Worm (Caenorhabditis elegans) whole organism, early embryonic: ENCODE measurements around the gene F49E11.7.

Experiments used
- B0310.2 ChIP-seq: sonication (generic microtip); optimal IDR thresholded peaks from 2 replicates; lab custom pipeline; 2016; ENCODE audit warnings: mild to moderate bottlenecking, missing genetic modification characterization, missing compliant biosample characterization
- F13C5.2 ChIP-seq: sonication (generic microtip); optimal IDR thresholded peaks from 2 replicates; lab custom pipeline; 2017; ENCODE audit warnings: mild to moderate bottlenecking, missing genetic modification characterization, inconsistent platforms, missing compliant biosample characterization
- aly-1 ChIP-seq: sonication (generic microtip); optimal IDR thresholded peaks from 2 replicates; lab custom pipeline; 2016; ENCODE audit warnings: missing genetic modification characterization, missing compliant biosample characterization
- ama-1 ChIP-seq: fragments of 150-350 bp; optimal IDR thresholded peaks from 2 replicates; lab custom pipeline; 2014
- ceh-13 ChIP-seq: fragments of 200-800 bp; sonication (Bioruptor generic); optimal IDR thresholded peaks from 2 replicates; lab custom pipeline; 2018; ENCODE audit warnings: mild to moderate bottlenecking, missing genetic modification characterization, missing compliant biosample characterization
- ceh-36 ChIP-seq: sonication (generic microtip); optimal IDR thresholded peaks from 2 replicates; lab custom pipeline; 2016; ENCODE audit warnings: missing genetic modification characterization, inconsistent platforms, missing compliant biosample characterization
- ets-7 ChIP-seq: sonication (generic microtip); optimal IDR thresholded peaks from 2 replicates; lab custom pipeline; 2016; ENCODE audit warnings: missing genotype, missing genetic modification characterization, missing compliant biosample characterization
- flt-1 ChIP-seq: fragments of 200-800 bp; sonication (Bioruptor generic); IDR thresholded peaks from 2 replicates; pipeline ENCODE4 v1.3.6; 2022; ENCODE audit warnings: missing genetic modification characterization, missing compliant biosample characterization
- hmbx-1 ChIP-seq: sonication (generic microtip); optimal IDR thresholded peaks from 2 replicates; lab custom pipeline; 2016; ENCODE audit warnings: mild to moderate bottlenecking, missing genetic modification characterization, missing compliant biosample characterization
- hmg-4 ChIP-seq: fragments of 200-800 bp; sonication (Bioruptor generic); optimal IDR thresholded peaks from 2 replicates; lab custom pipeline; 2018; ENCODE audit warnings: mild to moderate bottlenecking, missing genetic modification characterization, missing compliant biosample characterization
- hnd-1 ChIP-seq: sonication (generic microtip); optimal IDR thresholded peaks from 2 replicates; lab custom pipeline; 2016; ENCODE audit warnings: missing genetic modification characterization, missing compliant biosample characterization
- pes-1 ChIP-seq: fragments of 200-800 bp; sonication (Bioruptor generic); IDR thresholded peaks from 2 replicates; pipeline ENCODE4 v1.3.6; 2022; ENCODE audit warnings: missing genetic modification reagents, missing genetic modification characterization, missing compliant biosample characterization
- scrt-1 ChIP-seq: fragments of 200-800 bp; sonication (Bioruptor generic); IDR thresholded peaks from 2 replicates; pipeline ENCODE4 v1.3.6; 2022; ENCODE audit warnings: missing genetic modification characterization, missing compliant biosample characterization
- sea-1 ChIP-seq: fragments of 200-800 bp; sonication (Bioruptor generic); conservative IDR thresholded peaks from 2 replicates; pipeline ENCODE4 v1.3.6; 2022; ENCODE audit warnings: missing genetic modification characterization, missing compliant biosample characterization
- tbx-11 ChIP-seq: fragments of 200-800 bp; sonication (Bioruptor generic); IDR thresholded peaks from 2 replicates; pipeline ENCODE4 v1.3.6; 2022; ENCODE audit warnings: missing genetic modification characterization, missing compliant biosample characterization
- tbx-37 ChIP-seq: fragments of 200-800 bp; sonication (Bioruptor generic); conservative IDR thresholded peaks from 2 replicates; pipeline ENCODE4 v1.3.6; 2022; ENCODE audit warnings: missing genetic modification reagents, missing genetic modification characterization, missing compliant biosample characterization
- tra-4 ChIP-seq: sonication (generic microtip); optimal IDR thresholded peaks from 2 replicates; lab custom pipeline; 2017; ENCODE audit warnings: missing genetic modification characterization, missing compliant biosample characterization

F49E11.7 gene

DNA sequence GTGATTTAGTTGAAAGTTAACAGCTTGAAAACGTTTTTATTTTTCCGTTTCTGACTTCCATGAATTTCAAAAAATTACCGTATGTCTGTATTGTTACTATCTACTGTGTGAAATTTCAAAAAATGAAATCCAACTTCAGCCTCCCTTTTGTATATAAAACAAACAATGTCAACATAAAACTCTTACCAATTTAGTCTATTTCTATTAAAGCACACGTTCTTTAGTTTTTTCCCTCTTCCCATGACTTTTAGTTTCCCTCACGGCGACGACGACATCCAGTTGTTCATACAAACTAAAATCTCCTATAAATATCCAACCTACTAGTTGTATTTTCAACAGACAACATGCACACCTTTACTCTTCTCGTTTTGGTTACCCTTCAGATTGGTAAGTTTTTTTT is 6.6 kb downstream of the F49E11.7 start, which contains the start of gene scl-3:
TSS of gene scl-3 (plus strand) at position 301 of the 400 bp plus-strand sequence.
- TF ChIP-seq B0310.2 (tag; lab: Kevin White, UChicago) (no peak), sea-1 (GFP tag; lab: Robert Waterston, UW) (no peak), tra-4 (no peak), hmg-4 (GFP tag; lab: Kevin White, UChicago) (no peak), hmbx-1 (tag; lab: Kevin White, UChicago) (no peak), F13C5.2 (tag; lab: Kevin White, UChicago) (no peak), aly-1 (tag; lab: Kevin White, UChicago) (no peak)

DNA sequence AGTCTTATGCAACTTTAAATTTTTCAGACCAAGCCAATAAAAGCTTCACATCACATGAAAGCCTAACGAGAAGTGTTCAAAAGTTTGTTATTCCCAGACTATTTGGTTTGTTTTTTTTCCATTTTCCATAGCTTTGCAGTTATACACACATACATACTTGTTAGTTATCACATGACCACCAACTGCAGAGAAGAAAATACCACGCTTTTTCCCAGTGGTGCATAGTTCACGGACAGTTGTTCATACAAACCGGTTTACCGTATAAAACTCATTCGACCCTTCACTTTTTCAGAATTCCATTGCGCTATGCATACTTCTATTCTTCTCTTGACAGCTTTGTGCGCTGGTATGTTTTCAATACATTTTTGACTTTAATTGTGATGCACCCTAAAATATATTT is 11.0 kb downstream of the F49E11.7 start, which contains the start of gene scl-5:
TSS of gene scl-5 (plus strand) at position 301 of the 400 bp plus-strand sequence.
- TF ChIP-seq hnd-1 (tag; lab: Kevin White, UChicago) (no peak), tbx-11 (no peak), tbx-37 (no peak), tra-4 (no peak), ceh-13 (GFP tag; lab: Kevin White, UChicago) (no peak), ets-7 (tag; lab: Kevin White, UChicago) (no peak)

DNA sequence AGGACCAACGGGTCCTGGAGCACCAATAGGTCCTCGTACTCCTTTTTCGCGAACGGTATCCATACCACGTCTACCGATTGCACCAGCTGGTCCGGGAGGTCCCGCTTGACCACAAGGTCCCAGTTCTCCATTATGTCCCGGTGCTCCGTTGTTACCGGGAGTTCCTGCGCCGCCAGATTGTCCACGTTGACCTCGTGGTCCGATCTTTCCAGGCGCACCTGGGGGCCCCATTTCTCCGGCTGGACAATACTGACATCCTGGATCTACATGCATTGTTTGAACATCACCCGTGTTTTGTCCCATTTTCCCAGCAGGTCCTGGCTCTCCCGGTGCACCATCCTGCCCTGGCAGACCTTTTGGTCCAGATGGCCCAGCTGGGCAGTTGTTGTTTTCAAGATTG is 13.4 kb downstream of the F49E11.7 start:
- TF ChIP-seq hnd-1 (tag; lab: Kevin White, UChicago) (no peak), ama-1 (lab: Kevin White, UChicago) (no peak), flt-1 (no peak), tbx-11 (no peak), sea-1 (GFP tag; lab: Robert Waterston, UW) (0 out of 2 replicates have a peak, but pooled peaks have one; percentile 37), hmbx-1 (tag; lab: Kevin White, UChicago) (no peak), scrt-1 (GFP tag; lab: Robert Waterston, UW) (no peak), tra-4 (no peak)

DNA sequence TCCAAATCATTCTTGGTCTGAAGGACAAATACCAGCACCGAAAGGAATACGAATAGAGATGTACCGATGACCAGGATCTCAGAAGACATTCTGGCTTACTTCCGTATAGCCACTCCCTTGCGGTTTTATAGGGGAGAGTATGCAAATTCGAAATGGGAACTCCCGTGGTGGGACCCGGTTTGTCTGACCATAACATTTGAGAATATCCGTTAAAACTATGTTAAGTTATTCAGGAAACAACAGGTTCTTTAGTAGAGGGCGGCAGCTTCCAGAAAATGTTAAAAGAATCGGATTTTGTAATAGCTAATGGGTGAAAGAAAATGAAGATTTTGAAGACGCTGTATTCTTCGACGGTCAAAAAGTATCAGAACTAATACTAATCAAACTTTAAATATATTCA is 14.5 kb downstream of the F49E11.7 start, which contains the start of gene col-131:
TSS of gene col-131 (minus strand) at position 101 of the 400 bp plus-strand sequence.
- TF ChIP-seq sea-1 (GFP tag; lab: Robert Waterston, UW) (no peak), F13C5.2 (tag; lab: Kevin White, UChicago) (no peak), scrt-1 (GFP tag; lab: Robert Waterston, UW) (no peak), aly-1 (tag; lab: Kevin White, UChicago) (no peak), pes-1 (GFP tag; lab: Robert Waterston, UW) (no peak), tbx-37 (no peak), hmbx-1 (tag; lab: Kevin White, UChicago) (no peak), hmg-4 (GFP tag; lab: Kevin White, UChicago) (no peak), tbx-11 (no peak), tra-4 (no peak), hnd-1 (tag; lab: Kevin White, UChicago) (no peak), ama-1 (lab: Kevin White, UChicago) (no peak), ceh-36 (tag; lab: Kevin White, UChicago) (no peak), ets-7 (tag; lab: Kevin White, UChicago) (no peak), flt-1 (no peak), B0310.2 (tag; lab: Kevin White, UChicago) (no peak), ceh-13 (GFP tag; lab: Kevin White, UChicago) (no peak)

DNA sequence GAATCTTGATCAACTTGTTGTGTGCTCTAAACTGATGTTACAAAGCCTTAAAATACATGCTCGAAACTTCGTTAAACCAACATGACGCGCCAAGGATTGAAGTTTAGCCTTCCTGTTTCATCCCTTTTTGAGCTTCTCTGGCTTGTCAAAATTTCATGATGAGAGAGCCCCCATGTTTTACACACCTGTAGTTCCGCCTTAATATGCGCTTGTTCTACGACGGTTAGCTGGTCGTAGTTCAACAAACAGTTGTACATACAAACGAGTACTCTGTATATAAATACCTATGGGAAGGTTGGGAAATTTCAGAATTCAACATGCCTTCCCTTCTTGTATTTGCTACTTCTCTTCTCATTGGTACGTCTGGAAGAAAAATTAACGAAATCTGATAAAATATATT is 15.8 kb downstream of the F49E11.7 start, which contains the start of gene scl-6:
TSS of gene scl-6 (plus strand) at position 301 of the 400 bp plus-strand sequence.
- no peak for TF ChIP-seq hnd-1 (tag; lab: Kevin White, UChicago)
- TF ChIP-seq hmbx-1 (tag; lab: Kevin White, UChicago), result no peak
- no peak for TF ChIP-seq ama-1 (lab: Kevin White, UChicago)
- TF ChIP-seq flt-1, result no peak
- no peak for TF ChIP-seq scrt-1 (GFP tag; lab: Robert Waterston, UW)
- TF ChIP-seq F13C5.2 (tag; lab: Kevin White, UChicago), result no peak
- TF ChIP-seq ceh-13 (GFP tag; lab: Kevin White, UChicago), result no peak
- no peak for TF ChIP-seq aly-1 (tag; lab: Kevin White, UChicago)
- TF ChIP-seq B0310.2 (tag; lab: Kevin White, UChicago), result no peak
- TF ChIP-seq tra-4, result no peak
- no peak for TF ChIP-seq hmg-4 (GFP tag; lab: Kevin White, UChicago)
- TF ChIP-seq ceh-36 (tag; lab: Kevin White, UChicago), result no peak
- no peak for TF ChIP-seq ets-7 (tag; lab: Kevin White, UChicago)
- no peak for TF ChIP-seq sea-1 (GFP tag; lab: Robert Waterston, UW)
- no peak for TF ChIP-seq tbx-37

DNA sequence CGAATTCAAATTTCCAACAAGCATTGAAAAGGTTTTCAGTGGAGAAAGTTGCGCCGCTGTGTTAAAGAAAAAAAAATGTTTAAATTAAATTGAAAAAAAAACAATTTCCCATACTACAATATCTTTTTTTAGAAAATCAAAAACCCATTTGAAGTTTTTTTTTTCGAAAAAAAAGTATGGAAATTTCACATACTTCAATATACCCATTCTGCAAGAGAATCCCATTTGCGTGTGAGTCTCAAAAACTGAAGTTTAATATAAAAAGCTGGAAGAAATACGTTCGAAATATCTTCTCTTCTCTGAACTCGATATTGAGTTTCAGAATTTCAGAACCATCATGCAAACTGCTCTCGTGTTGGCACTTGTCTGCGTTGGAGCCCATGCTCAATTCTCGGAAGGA is 17.5 kb downstream of the F49E11.7 start, which contains the start of gene scl-7:
TSS of gene scl-7 (plus strand) at position 301 of the 400 bp plus-strand sequence.
- no peak for TF ChIP-seq flt-1
- TF ChIP-seq aly-1 (tag; lab: Kevin White, UChicago), result no peak
- no peak for TF ChIP-seq ama-1 (lab: Kevin White, UChicago)
- no peak for TF ChIP-seq hnd-1 (tag; lab: Kevin White, UChicago)
- no peak for TF ChIP-seq tbx-11
- no peak for TF ChIP-seq B0310.2 (tag; lab: Kevin White, UChicago)
- no peak for TF ChIP-seq tra-4
- no peak for TF ChIP-seq ceh-13 (GFP tag; lab: Kevin White, UChicago)
- no peak for TF ChIP-seq sea-1 (GFP tag; lab: Robert Waterston, UW)
- no peak for TF ChIP-seq F13C5.2 (tag; lab: Kevin White, UChicago)
- no peak for TF ChIP-seq scrt-1 (GFP tag; lab: Robert Waterston, UW)
- no peak for TF ChIP-seq pes-1 (GFP tag; lab: Robert Waterston, UW)
- no peak for TF ChIP-seq ceh-36 (tag; lab: Kevin White, UChicago)

DNA sequence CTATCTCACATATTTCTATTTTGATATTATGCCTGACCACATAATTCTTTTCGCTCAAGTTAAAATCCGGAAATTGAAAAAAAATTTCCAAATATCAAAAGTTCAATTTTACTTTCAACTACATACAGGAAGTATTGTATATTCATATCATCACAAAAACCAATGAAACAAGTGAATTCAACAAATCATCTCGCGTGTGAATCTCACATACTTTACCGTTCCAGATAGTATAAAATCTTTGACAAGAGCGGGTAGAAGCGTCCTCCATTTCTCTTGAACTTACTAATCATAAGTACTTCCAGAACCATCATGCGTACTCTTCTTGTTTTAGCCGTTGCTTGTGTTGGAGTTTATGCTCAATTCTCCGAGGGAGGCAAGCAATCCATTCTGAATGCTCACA is 18.8 kb downstream of the F49E11.7 start, which contains the start of gene scl-8:
TSS of gene scl-8 (plus strand) at position 301 of the 400 bp plus-strand sequence.
- TF ChIP-seq hmg-4 (GFP tag; lab: Kevin White, UChicago) (no peak), sea-1 (GFP tag; lab: Robert Waterston, UW) (no peak), ama-1 (lab: Kevin White, UChicago) (no peak), hnd-1 (tag; lab: Kevin White, UChicago) (no peak), F13C5.2 (tag; lab: Kevin White, UChicago) (no peak)
